Worm (Caenorhabditis elegans): ENCODE measurements around the gene K04C2.8.

K04C2.8 gene

ce11 chrIII:6888999-6889824 lies 19.1 kb downstream of the K04C2.8 start, which contains the start of the genes brd-1 and K04C2.2:
brd-1 (minus strand) TSS chrIII:6889504.
K04C2.2 (plus strand) TSS chrIII:6889774.
- TF ChIP-seq unc-55 (GFP tag; optimal IDR thresholded peaks at IDR 0.05) (peak; percentile 30), gmeb-1 (tag; optimal IDR thresholded peaks at IDR 0.05) (peak; percentile 55), C34F6.9 (tag; optimal IDR thresholded peaks at IDR 0.05) (no peak), lsy-2 (tag; optimal IDR thresholded peaks at IDR 0.05) (peak in 1 of 2 experiments; percentile 56)

ce11 chrIII:6891560-6891959 lies 21.5 kb downstream of the K04C2.8 start, which contains the start of gene K04C2.5:
K04C2.5 (minus strand) TSS chrIII:6891660.
- TF ChIP-seq ztf-1 (GFP tag; conservative IDR thresholded peaks at IDR 0.05), result no peak
- no peak for TF ChIP-seq unc-39 (tag; optimal IDR thresholded peaks at IDR 0.05)
- no peak for TF ChIP-seq nhr-25 (tag; optimal IDR thresholded peaks at IDR 0.05)
- TF ChIP-seq R02D3.7 (tag; optimal IDR thresholded peaks at IDR 0.05), result no peak
- no peak for TF ChIP-seq nhr-10 (tag; optimal IDR thresholded peaks at IDR 0.05)
- no peak for TF ChIP-seq peb-1 (tag; optimal IDR thresholded peaks at IDR 0.05)

DNA sequence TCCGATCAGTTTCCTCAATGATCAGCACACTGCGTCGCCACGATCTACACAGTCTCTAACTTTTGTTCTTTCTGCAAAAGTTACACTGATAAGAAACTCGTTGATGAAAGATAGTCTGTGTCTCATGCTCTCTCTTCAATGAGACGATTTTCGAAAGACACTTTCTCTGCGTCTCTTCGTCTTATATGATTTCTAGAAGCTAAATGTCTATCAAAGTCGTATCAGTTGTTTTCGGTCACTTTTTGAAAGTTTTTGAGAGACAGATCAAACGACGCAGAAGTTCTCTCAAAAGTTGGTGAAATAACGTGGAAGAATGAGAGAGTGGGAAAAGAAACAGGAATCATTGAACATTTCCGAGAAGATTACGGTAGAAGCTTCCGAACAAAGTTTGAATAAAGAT lies 25.1 kb downstream of the K04C2.8 start:
- TF ChIP-seq peb-1 (tag; optimal IDR thresholded peaks at IDR 0.05) (no peak), sma-3 (GFP tag; optimal IDR thresholded peaks at IDR 0.05) (peak; percentile 68), ztf-11 (tag; optimal IDR thresholded peaks at IDR 0.05) (no peak), sem-4 (tag; optimal IDR thresholded peaks at IDR 0.05) (peak; percentile 8), fos-1 (tag; optimal IDR thresholded peaks at IDR 0.05) (peak; percentile 83), alr-1 (tag; optimal IDR thresholded peaks at IDR 0.05) (no peak), dmd-4 (tag; optimal IDR thresholded peaks at IDR 0.05) (no peak), ztf-1 (GFP tag; conservative IDR thresholded peaks at IDR 0.05) (no peak), Y55F3AM.14 (GFP tag; optimal IDR thresholded peaks at IDR 0.05) (no peak), nhr-129 (tag; optimal IDR thresholded peaks at IDR 0.05) (peak; percentile 83), lsy-2 (tag; optimal IDR thresholded peaks at IDR 0.05) (peak; percentile 17 to 82), nhr-10 (tag; optimal IDR thresholded peaks at IDR 0.05) (no peak), nhr-77 (tag; optimal IDR thresholded peaks at IDR 0.05) (no peak), unc-62 (GFP tag; optimal IDR thresholded peaks at IDR 0.05) (no peak), ceh-82 (tag; optimal IDR thresholded peaks at IDR 0.05) (no peak), ceh-16 (tag; optimal IDR thresholded peaks at IDR 0.05) (no peak), gmeb-1 (tag; optimal IDR thresholded peaks at IDR 0.05) (peak; percentile 62), snpc-4 (tag; optimal IDR thresholded peaks at IDR 0.05) (no peak), aly-2 (tag; optimal IDR thresholded peaks at IDR 0.05) (no peak), ztf-4 (tag; optimal IDR thresholded peaks at IDR 0.05) (no peak), skn-1 (tag; optimal IDR thresholded peaks at IDR 0.05) (no peak), nhr-11 (tag; optimal IDR thresholded peaks at IDR 0.05) (no peak), elt-3 (tag; optimal IDR thresholded peaks at IDR 0.05) (no peak), mbf-1 (tag; optimal IDR thresholded peaks at IDR 0.05) (no peak), mab-5 (tag; optimal IDR thresholded peaks at IDR 0.05) (no peak), nhr-237 (tag; optimal IDR thresholded peaks at IDR 0.05) (no peak), sma-9 (GFP tag; optimal IDR thresholded peaks at IDR 0.05) (peak; percentile 88), sma-9 (tag; optimal IDR thresholded peaks at IDR 0.05) (no peak), lin-13 (GFP tag; optimal IDR thresholded peaks at IDR 0.05) (peak; percentile 14), crh-2 (tag; optimal IDR thresholded peaks at IDR 0.05) (peak; percentile 76), elt-1 (tag; optimal IDR thresholded peaks at IDR 0.05) (no peak), nhr-23 (tag; optimal IDR thresholded peaks at IDR 0.05) (no peak), lin-11 (tag; optimal IDR thresholded peaks at IDR 0.05) (no peak), zag-1 (tag; optimal IDR thresholded peaks at IDR 0.05) (no peak), nhr-6 (tag; optimal IDR thresholded peaks at IDR 0.05) (peak; percentile 67), ama-1 (optimal IDR thresholded peaks at IDR 0.05) (peak; percentile 9), egl-27 (tag; optimal IDR thresholded peaks at IDR 0.05) (peak; percentile 75), F13H6.1 (tag; optimal IDR thresholded peaks at IDR 0.05) (peak; percentile 82), nhr-12 (tag; optimal IDR thresholded peaks at IDR 0.05) (no peak), R02D3.7 (tag; optimal IDR thresholded peaks at IDR 0.05) (no peak), mdl-1 (tag; optimal IDR thresholded peaks at IDR 0.05) (no peak), ZK546.5 (tag; optimal IDR thresholded peaks at IDR 0.05) (no peak), nhr-21 (tag; optimal IDR thresholded peaks at IDR 0.05) (peak; percentile 82), C34F6.9 (tag; optimal IDR thresholded peaks at IDR 0.05) (peak; percentile 70), lin-39 (tag; optimal IDR thresholded peaks at IDR 0.05) (no peak), unc-55 (GFP tag; optimal IDR thresholded peaks at IDR 0.05) (no peak), blmp-1 (tag; optimal IDR thresholded peaks at IDR 0.05; ENCODE audit: insufficient read depth) (peak; percentile 32), nhr-25 (tag; optimal IDR thresholded peaks at IDR 0.05) (peak; percentile 56)
